Worm (Caenorhabditis elegans) whole organism, L1 larva: ENCODE measurements around the gene F54D5.2.
A peak's percentile ranks its signal among the peaks of the same experiment; 100 is the strongest.

Experiments used
- C16A3.4 ChIP-seq: fragments of 150-350 bp; optimal IDR thresholded peaks from 2 replicates; lab custom pipeline; 2014; ENCODE audit warnings: missing biosample characterization, missing genetic modification characterization
- C34B4.2 ChIP-seq: sonication (generic microtip); optimal IDR thresholded peaks from 2 replicates; lab custom pipeline; 2017; ENCODE audit warnings: mild to moderate bottlenecking, missing genetic modification characterization, missing compliant biosample characterization
- F16B12.6 ChIP-seq: fragments of 150-350 bp; optimal IDR thresholded peaks from 2 replicates; lab custom pipeline; 2014; ENCODE audit warnings: missing biosample characterization, missing genetic modification characterization
- alr-1 ChIP-seq: fragments of 200-800 bp; sonication (Bioruptor generic); optimal IDR thresholded peaks from 2 replicates; lab custom pipeline; 2018; ENCODE audit warnings: borderline replicate concordance, mild to moderate bottlenecking, missing genetic modification characterization, missing compliant biosample characterization
- ama-1 ChIP-seq: fragments of 150-350 bp; optimal IDR thresholded peaks from 2 replicates; lab custom pipeline; 2014
- ceh-63 ChIP-seq: fragments of 200-800 bp; sonication (Bioruptor generic); optimal IDR thresholded peaks from 2 replicates; lab custom pipeline; 2018; ENCODE audit warnings: mild to moderate bottlenecking, missing genetic modification characterization, missing compliant biosample characterization
- ceh-82 ChIP-seq, 3 experiments: fragments of 150-350 bp in 1 of 3; sonication (generic microtip) in 2 of 3; optimal IDR thresholded peaks; 2 replicates each; lab custom pipeline; 2014 to 2017; ENCODE audit warnings: missing biosample characterization in 3 of 3, missing genetic modification characterization in 3 of 3
- ceh-88 ChIP-seq: fragments of 200-800 bp; sonication (Bioruptor generic); IDR thresholded peaks from 2 replicates; pipeline ENCODE4 v1.3.6; 2022; ENCODE audit warnings: missing genetic modification characterization, missing compliant biosample characterization
- ceh-90 ChIP-seq: sonication (generic microtip); optimal IDR thresholded peaks from 2 replicates; lab custom pipeline; 2016; ENCODE audit warnings: missing genetic modification characterization, missing compliant biosample characterization
- dpl-1 ChIP-seq, 3 experiments: fragments of 150-350 bp in 2 of 3; sonication (generic microtip) in 1 of 3; optimal IDR thresholded peaks; 2 replicates each; lab custom pipeline; 2014 to 2017; ENCODE audit warnings: missing biosample characterization in 3 of 3, missing genetic modification characterization in 3 of 3, missing genetic modification reagents in 3 of 3
- dsc-1 ChIP-seq: sonication (generic microtip); optimal IDR thresholded peaks from 2 replicates; lab custom pipeline; 2016; ENCODE audit warnings: mild to moderate bottlenecking, missing genetic modification characterization, missing compliant biosample characterization
- efl-1 ChIP-seq, 4 experiments: fragments of 150-350 bp; optimal IDR thresholded peaks in 3 of 4; peaks in 1 of 4; 1 replicate in 1 of 4; 2 replicates in 3 of 4; lab custom pipeline; 2014; ENCODE audit warnings: missing biosample characterization in 2 of 4, missing genetic modification characterization in 2 of 4, missing genetic modification reagents in 2 of 4
- elt-2 ChIP-seq: sonication (generic microtip); optimal IDR thresholded peaks from 2 replicates; lab custom pipeline; 2016; ENCODE audit warnings: missing genetic modification characterization, mild to moderate bottlenecking, inconsistent platforms, missing compliant biosample characterization, missing genetic modification reagents
- hpl-2 ChIP-seq: fragments of 150-350 bp; optimal IDR thresholded peaks from 2 replicates; lab custom pipeline; 2014; ENCODE audit warnings: missing biosample characterization, missing genetic modification reagents, missing genetic modification characterization
- irx-1 ChIP-seq: sonication (generic microtip); optimal IDR thresholded peaks from 2 replicates; lab custom pipeline; 2016; ENCODE audit warnings: missing genetic modification characterization, missing compliant biosample characterization
- lin-13 ChIP-seq: fragments of 150-350 bp; optimal IDR thresholded peaks from 2 replicates; lab custom pipeline; 2014; ENCODE audit warnings: missing biosample characterization, missing genetic modification reagents, missing genetic modification characterization
- lin-14 ChIP-seq: fragments of 200-800 bp; sonication (Bioruptor generic); optimal IDR thresholded peaks from 2 replicates; lab custom pipeline; 2018; ENCODE audit warnings: mild to moderate bottlenecking, missing genetic modification characterization, moderate library complexity, missing compliant biosample characterization
- lin-35 ChIP-seq, 2 experiments: fragments of 150-350 bp; optimal IDR thresholded peaks; 2 replicates each; lab custom pipeline; 2014; ENCODE audit warnings: missing biosample characterization in 2 of 2, missing genetic modification characterization in 2 of 2, missing genetic modification reagents in 2 of 2
- mdl-1 ChIP-seq, 2 experiments: fragments of 150-350 bp; optimal IDR thresholded peaks; 2 replicates each; lab custom pipeline; 2014 to 2017; ENCODE audit warnings: missing biosample characterization in 2 of 2, missing genetic modification characterization in 2 of 2, inconsistent platforms in 1 of 2
- mef-2 ChIP-seq: fragments of 150-350 bp; optimal IDR thresholded peaks from 2 replicates; lab custom pipeline; 2014; ENCODE audit warnings: missing biosample characterization, missing genetic modification characterization
- mep-1 ChIP-seq: fragments of 150-350 bp; optimal IDR thresholded peaks from 2 replicates; lab custom pipeline; 2014; ENCODE audit warnings: missing biosample characterization, missing genetic modification characterization
- nhr-20 ChIP-seq: sonication (generic microtip); optimal IDR thresholded peaks from 2 replicates; lab custom pipeline; 2016; ENCODE audit warnings: mild to moderate bottlenecking, missing genetic modification characterization, missing compliant biosample characterization
- nhr-237 ChIP-seq: fragments of 150-350 bp; optimal IDR thresholded peaks from 2 replicates; lab custom pipeline; 2014; ENCODE audit warnings: missing biosample characterization, missing genetic modification characterization
- nhr-28 ChIP-seq: fragments of 150-350 bp; optimal IDR thresholded peaks from 2 replicates; lab custom pipeline; 2014; ENCODE audit warnings: missing biosample characterization, missing genetic modification characterization
- nhr-47 ChIP-seq: sonication (generic microtip); optimal IDR thresholded peaks from 2 replicates; lab custom pipeline; 2016; ENCODE audit warnings: mild to moderate bottlenecking, missing genetic modification characterization, moderate library complexity, missing compliant biosample characterization
- nhr-77 ChIP-seq: fragments of 150-350 bp; optimal IDR thresholded peaks from 2 replicates; lab custom pipeline; 2014; ENCODE audit warnings: missing biosample characterization, missing genetic modification characterization
- nhr-84 ChIP-seq: sonication (generic microtip); optimal IDR thresholded peaks from 2 replicates; lab custom pipeline; 2017; ENCODE audit warnings: missing biosample characterization, missing genetic modification characterization
- pag-3 ChIP-seq: sonication (generic microtip); optimal IDR thresholded peaks from 2 replicates; lab custom pipeline; 2017; ENCODE audit warnings: missing genetic modification characterization, mild to moderate bottlenecking, missing compliant biosample characterization, antibody characterized with exemption, borderline replicate concordance; ENCODE audit not compliant: insufficient read depth
- swsn-7 ChIP-seq: sonication (generic microtip); optimal IDR thresholded peaks from 2 replicates; lab custom pipeline; 2016; ENCODE audit warnings: missing genetic modification characterization, missing compliant biosample characterization
- unc-30 ChIP-seq: sonication (generic microtip); optimal IDR thresholded peaks from 2 replicates; lab custom pipeline; 2017; ENCODE audit warnings: missing biosample characterization, missing genetic modification characterization
- unc-98 ChIP-seq: fragments of 200-800 bp; sonication (Bioruptor generic); IDR thresholded peaks from 2 replicates; pipeline ENCODE4 v1.3.6; 2022; ENCODE audit warnings: missing genetic modification characterization, missing compliant biosample characterization
- vab-15 ChIP-seq: sonication (generic microtip); optimal IDR thresholded peaks from 2 replicates; lab custom pipeline; 2017; ENCODE audit warnings: missing genotype, mild to moderate bottlenecking, missing genetic modification characterization, missing compliant biosample characterization
- xbp-1 ChIP-seq: sonication (generic microtip); optimal IDR thresholded peaks from 2 replicates; lab custom pipeline; 2016; ENCODE audit warnings: missing genetic modification characterization, missing compliant biosample characterization
- zag-1 ChIP-seq: fragments of 150-350 bp; optimal IDR thresholded peaks from 2 replicates; lab custom pipeline; 2014; ENCODE audit warnings: missing biosample characterization, missing genetic modification characterization
- ztf-11 ChIP-seq, 2 experiments: sonication (generic microtip); optimal IDR thresholded peaks; 2 replicates each; lab custom pipeline; 2016 to 2017; ENCODE audit warnings: missing genetic modification characterization in 2 of 2, missing biosample characterization in 1 of 2, missing compliant biosample characterization in 1 of 2

The F54D5.2 gene

ce11 chrII:11566970-11567711, 5.8 kb upstream of the F54D5.2 start, which contains the start of gene F54D5.5 (continued):
- TF ChIP-seq alr-1 (tag; lab: Kevin White, UChicago): no peak

- TF ChIP-seq efl-1 (optimal IDR thresholded peaks at IDR 0.05; lab: Kevin White, UChicago): no peak
- peak in 1 of 2 experiments; percentile 50 for TF ChIP-seq efl-1 (GFP tag; optimal IDR thresholded peaks at IDR 0.05 in 1 of 2; lab: Kevin White, UChicago)
- no peak for TF ChIP-seq lin-14 (GFP tag; lab: Kevin White, UChicago)
Observed at ce11 chrII:11568670-11569069, 4.3 kb upstream of the F54D5.2 start.

DNA sequence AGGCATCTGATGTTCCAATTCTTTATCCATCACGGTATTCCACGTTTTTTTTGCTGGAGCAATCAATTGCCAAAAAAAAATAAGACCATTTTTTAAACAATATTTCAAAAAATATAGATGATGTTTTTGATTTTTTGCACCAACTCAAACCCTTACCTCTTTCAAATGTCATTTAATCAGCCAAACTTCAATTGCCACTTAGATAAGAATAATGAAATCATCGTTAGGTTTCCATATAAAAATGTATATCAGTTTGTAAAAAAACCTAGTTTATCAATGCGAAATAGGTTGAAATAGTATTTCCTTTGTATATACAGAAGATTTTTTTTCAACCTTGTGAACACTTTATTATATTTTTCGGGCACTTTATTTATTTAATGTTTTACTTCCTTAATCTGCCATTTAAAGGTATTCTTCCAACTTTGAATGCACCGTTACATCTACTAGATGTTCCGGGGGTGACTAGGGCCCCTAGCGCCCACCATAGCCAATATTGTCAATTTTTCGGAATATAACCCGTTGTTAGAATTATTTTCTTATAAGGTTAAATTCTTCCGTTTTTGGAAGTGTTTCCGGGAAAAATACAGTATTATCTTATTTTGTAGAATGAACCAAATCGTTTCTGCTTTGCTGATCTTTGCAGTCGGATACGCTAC, 3.6 kb upstream of the F54D5.2 start, which contains the start of the genes F54D5.23 and F54D5.4:
Gene F54D5.23, minus strand, starts transcription at position 75 of the 656 bp plus-strand sequence.
Gene F54D5.4, plus strand, starts transcription at position 606 of the 656 bp plus-strand sequence.
- TF ChIP-seq vab-15 (tag; lab: Kevin White, UChicago): no peak
- no peak for TF ChIP-seq nhr-47 (tag; lab: Kevin White, UChicago)
- TF ChIP-seq lin-35 (GFP tag; optimal IDR thresholded peaks at IDR 0.05; lab: Kevin White, UChicago): no peak
- no peak for TF ChIP-seq nhr-84 (tag; lab: Kevin White, UChicago)
- TF ChIP-seq ama-1 (lab: Kevin White, UChicago): no peak
- TF ChIP-seq C34B4.2 (tag; lab: Kevin White, UChicago): no peak
- no peak for TF ChIP-seq elt-2 (tag; lab: Kevin White, UChicago)
- no peak for TF ChIP-seq ceh-88 (GFP tag; lab: Robert Waterston, UW)
- TF ChIP-seq pag-3: no peak
- no peak for TF ChIP-seq unc-98 (GFP tag; lab: Robert Waterston, UW)
- no peak for TF ChIP-seq unc-30 (tag; lab: Kevin White, UChicago)
- no peak for TF ChIP-seq irx-1 (tag; lab: Kevin White, UChicago)
- TF ChIP-seq ztf-11 (tag; optimal IDR thresholded peaks at IDR 0.05; lab: Kevin White, UChicago): no peak
- TF ChIP-seq ceh-90 (tag; lab: Kevin White, UChicago): no peak
- TF ChIP-seq alr-1 (tag; lab: Kevin White, UChicago): no peak

ce11 chrII:11571260-11571854, 1.6 kb upstream of the F54D5.2 start, which contains the start of gene F54D5.3:
Gene F54D5.3, plus strand, starts transcription at chrII:11571805.
- TF ChIP-seq xbp-1 (tag; lab: Kevin White, UChicago) (no peak), elt-2 (tag; lab: Kevin White, UChicago) (peak; percentile 30), nhr-77 (tag; lab: Kevin White, UChicago) (no peak), efl-1 (optimal IDR thresholded peaks at IDR 0.05; lab: Kevin White, UChicago) (no peak), efl-1 (GFP tag; optimal IDR thresholded peaks at IDR 0.05 in 1 of 2; lab: Kevin White, UChicago) (peak in 1 of 2 experiments; percentile 14), mep-1 (no peak), alr-1 (tag; lab: Kevin White, UChicago) (no peak), lin-35 (GFP tag; optimal IDR thresholded peaks at IDR 0.05; lab: Kevin White, UChicago) (peak in 1 of 2 experiments; percentile 5)

ce11 chrII:11577397-11577796, 4.4 kb downstream of the F54D5.2 start, which contains the start of gene pcs-1:
Gene pcs-1, minus strand, starts transcription at chrII:11577740.
- TF ChIP-seq vab-15 (tag; lab: Kevin White, UChicago) (no peak), lin-14 (GFP tag; lab: Kevin White, UChicago) (peak; percentile 27)

DNA sequence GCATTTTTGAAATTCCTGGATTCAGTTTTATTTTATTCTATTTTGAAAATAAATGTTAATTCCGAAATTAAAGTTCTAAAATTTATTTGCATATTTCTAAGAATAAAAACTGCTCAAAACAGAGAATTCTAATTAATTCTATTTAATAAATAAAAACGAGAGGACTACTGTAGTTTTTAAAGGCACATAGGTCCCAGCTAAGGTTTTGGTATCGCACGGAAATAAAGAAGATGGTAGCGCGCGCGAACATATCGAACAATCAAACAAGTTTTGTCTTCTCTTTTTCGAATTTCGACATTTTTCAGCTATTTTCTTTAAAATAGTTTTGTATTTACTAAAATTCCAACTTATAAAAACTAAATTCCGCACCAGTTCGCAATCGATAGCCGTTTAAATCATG, 4.9 kb downstream of the F54D5.2 start:
- TF ChIP-seq C16A3.4 (tag; lab: Kevin White, UChicago) (no peak), hpl-2 (GFP tag; lab: Kevin White, UChicago) (no peak), swsn-7 (no peak), dsc-1 (tag; lab: Kevin White, UChicago) (no peak), lin-13 (GFP tag; lab: Kevin White, UChicago) (no peak), dpl-1 (GFP tag; optimal IDR thresholded peaks at IDR 0.05; lab: Kevin White, UChicago) (no peak), mef-2 (tag; lab: Kevin White, UChicago) (no peak), nhr-84 (tag; lab: Kevin White, UChicago) (no peak), ceh-63 (no peak), nhr-28 (tag; lab: Kevin White, UChicago) (no peak), nhr-237 (tag; lab: Kevin White, UChicago) (no peak), mdl-1 (tag; optimal IDR thresholded peaks at IDR 0.05; lab: Kevin White, UChicago) (no peak), xbp-1 (tag; lab: Kevin White, UChicago) (no peak), ceh-82 (tag; optimal IDR thresholded peaks at IDR 0.05; lab: Kevin White, UChicago) (no peak), nhr-20 (tag; lab: Kevin White, UChicago) (no peak), unc-98 (GFP tag; lab: Robert Waterston, UW) (no peak), F16B12.6 (tag; lab: Kevin White, UChicago) (no peak), zag-1 (tag; lab: Kevin White, UChicago) (no peak), C34B4.2 (tag; lab: Kevin White, UChicago) (no peak)
